Worm (Caenorhabditis elegans) whole organism, L1 larva: Measurements from ENCODE around the gene srh-288.

ENCODE experiments used
- alr-1 ChIP-seq: fragments of 200-800 bp; sonication (Bioruptor generic); optimal IDR thresholded peaks from 2 replicates; lab custom pipeline; 2018; ENCODE audit warnings: borderline replicate concordance, mild to moderate bottlenecking, missing genetic modification characterization, missing compliant biosample characterization
- ces-1 ChIP-seq: fragments of 150-350 bp; optimal IDR thresholded peaks from 2 replicates; lab custom pipeline; 2014; ENCODE audit warnings: missing biosample characterization, missing genetic modification reagents, missing genetic modification characterization
- egl-27 ChIP-seq, 2 experiments: fragments of 150-350 bp in 1 of 2; sonication (generic microtip); optimal IDR thresholded peaks; 3 replicates each; lab custom pipeline; 2017 to 2018; ENCODE audit warnings: missing biosample characterization in 2 of 2, missing genetic modification characterization in 2 of 2, missing genetic modification reagents in 2 of 2
- lin-15B ChIP-seq: fragments of 150-350 bp; sonication (generic microtip); optimal IDR thresholded peaks from 3 replicates; lab custom pipeline; 2014; ENCODE audit warnings: missing biosample characterization, missing genetic modification characterization
- lir-3 ChIP-seq: sonication (generic microtip); optimal IDR thresholded peaks from 2 replicates; lab custom pipeline; 2016; ENCODE audit warnings: mild to moderate bottlenecking, missing genetic modification characterization, moderate library complexity, missing compliant biosample characterization; ENCODE audit not compliant: poor library complexity
- nhr-12 ChIP-seq: sonication (generic microtip); optimal IDR thresholded peaks from 2 replicates; lab custom pipeline; 2017; ENCODE audit warnings: missing biosample characterization, missing genetic modification characterization
- nhr-237 ChIP-seq: fragments of 150-350 bp; optimal IDR thresholded peaks from 2 replicates; lab custom pipeline; 2014; ENCODE audit warnings: missing biosample characterization, missing genetic modification characterization
- pqm-1 ChIP-seq: sonication (generic microtip); optimal IDR thresholded peaks from 3 replicates; lab custom pipeline; 2017; ENCODE audit warnings: missing biosample characterization, missing genetic modification characterization
- sox-4 ChIP-seq: sonication (generic microtip); optimal IDR thresholded peaks from 2 replicates; lab custom pipeline; 2016; ENCODE audit warnings: missing genetic modification characterization, missing compliant biosample characterization
- xbp-1 ChIP-seq: sonication (generic microtip); optimal IDR thresholded peaks from 2 replicates; lab custom pipeline; 2016; ENCODE audit warnings: missing genetic modification characterization, missing compliant biosample characterization
- ztf-4 ChIP-seq: fragments of 150-350 bp; optimal IDR thresholded peaks from 2 replicates; lab custom pipeline; 2014; ENCODE audit warnings: missing biosample characterization, missing genetic modification characterization

ce11 chrV:17790191-17790590, 5.4 kb downstream of the srh-288 start, which contains the start of gene srh-290:
- TF ChIP-seq nhr-12 (no peak), ces-1 (no peak), pqm-1 (tag; lab: Kevin White, UChicago) (no peak), sox-4 (no peak), ztf-4 (no peak), lin-15B (tag; lab: Kevin White, UChicago) (no peak), alr-1 (no peak), xbp-1 (tag; lab: Kevin White, UChicago) (no peak), nhr-237 (tag; lab: Kevin White, UChicago) (no peak), egl-27 (tag; optimal IDR thresholded peaks at IDR 0.05; lab: Kevin White, UChicago) (no peak), lir-3 (tag; lab: Kevin White, UChicago) (no peak)
